Worm (Caenorhabditis elegans) whole organism, young adult: Measurements from ENCODE around the gene hrg-6.

Experiments
- B0035.1 ChIP-seq: sonication (generic microtip); optimal IDR thresholded peaks from 2 replicates; lab custom pipeline; 2016; ENCODE audit warnings: missing genetic modification characterization, mild to moderate bottlenecking, missing compliant biosample characterization, missing genotype, missing genetic modification reagents
- C06A6.2 ChIP-seq: fragments of 200-800 bp; sonication (Bioruptor generic); conservative IDR thresholded peaks from 2 replicates; pipeline ENCODE4 v1.3.6; 2022; ENCODE audit warnings: missing genetic modification characterization, missing compliant biosample characterization
- C17E4.6 ChIP-seq: fragments of 200-800 bp; sonication (Bioruptor generic); IDR thresholded peaks from 2 replicates; pipeline ENCODE4 v1.3.6; 2022; ENCODE audit warnings: missing genetic modification reagents, missing genetic modification characterization, missing compliant biosample characterization
- F39B2.1 ChIP-seq: fragments of 200-800 bp; sonication (Bioruptor generic); IDR thresholded peaks from 2 replicates; pipeline ENCODE4 v1.3.6; 2022; ENCODE audit warnings: missing genetic modification reagents, missing genetic modification characterization, missing compliant biosample characterization
- F57A8.1 ChIP-seq: fragments of 200-800 bp; sonication (Bioruptor generic); optimal IDR thresholded peaks from 2 replicates; lab custom pipeline; 2018; ENCODE audit warnings: mild to moderate bottlenecking, missing genetic modification characterization, moderate library complexity, missing compliant biosample characterization
- K11D2.4 ChIP-seq: fragments of 200-800 bp; sonication (Bioruptor generic); IDR thresholded peaks from 2 replicates; pipeline ENCODE4 v1.3.6; 2022; ENCODE audit warnings: missing genetic modification reagents, missing genetic modification characterization, missing compliant biosample characterization
- Y53G8AR.9 ChIP-seq: fragments of 200-800 bp; sonication (Bioruptor generic); conservative IDR thresholded peaks from 2 replicates; pipeline ENCODE4 v1.3.6; 2022; ENCODE audit warnings: missing genetic modification reagents, missing genetic modification characterization, missing compliant biosample characterization
- Y95B8A.8 ChIP-seq: fragments of 200-800 bp; sonication (Bioruptor generic); IDR thresholded peaks from 2 replicates; pipeline ENCODE4 v1.3.6; 2022; ENCODE audit warnings: missing genetic modification reagents, missing genetic modification characterization, missing compliant biosample characterization
- ZK185.1 ChIP-seq: sonication (generic microtip); optimal IDR thresholded peaks from 2 replicates; lab custom pipeline; 2016; ENCODE audit warnings: mild to moderate bottlenecking, missing genetic modification characterization, missing compliant biosample characterization; ENCODE audit not compliant: poor library complexity, severe bottlenecking
- akir-1 ChIP-seq: fragments of 200-800 bp; sonication (Bioruptor generic); optimal IDR thresholded peaks from 2 replicates; lab custom pipeline; 2018; ENCODE audit warnings: mild to moderate bottlenecking, missing genetic modification characterization, moderate library complexity, missing compliant biosample characterization
- ama-1 ChIP-seq, 3 experiments: fragments of 150-350 bp in 1 of 3; sonication (generic microtip) in 2 of 3; optimal IDR thresholded peaks; 2 replicates each; lab custom pipeline; 2014 to 2018; ENCODE audit warnings: missing biosample characterization in 2 of 3, missing genetic modification characterization in 2 of 3, missing genetic modification reagents in 2 of 3
- atf-7 ChIP-seq: sonication (generic microtip); optimal IDR thresholded peaks from 2 replicates; lab custom pipeline; 2017; ENCODE audit warnings: mild to moderate bottlenecking, missing genetic modification characterization, missing compliant biosample characterization
- attf-6 ChIP-seq: fragments of 200-800 bp; sonication (Bioruptor generic); IDR thresholded peaks from 2 replicates; pipeline ENCODE4 v1.3.6; 2022; ENCODE audit warnings: missing genetic modification reagents, missing genetic modification characterization, missing compliant biosample characterization
- cebp-2 ChIP-seq: fragments of 200-800 bp; sonication (Bioruptor generic); IDR thresholded peaks from 2 replicates; pipeline ENCODE4 v1.3.6; 2022; ENCODE audit warnings: missing genetic modification characterization, missing compliant biosample characterization
- ceh-40 ChIP-seq: fragments of 200-800 bp; sonication (Bioruptor generic); IDR thresholded peaks from 2 replicates; pipeline ENCODE4 v1.3.6; 2022; ENCODE audit warnings: missing genetic modification characterization, missing compliant biosample characterization
- ceh-79 ChIP-seq: sonication (generic microtip); optimal IDR thresholded peaks from 2 replicates; lab custom pipeline; 2017; ENCODE audit warnings: mild to moderate bottlenecking, missing genetic modification characterization, missing compliant biosample characterization
- die-1 ChIP-seq: sonication (generic microtip); optimal IDR thresholded peaks from 2 replicates; lab custom pipeline; 2016; ENCODE audit warnings: missing genotype, mild to moderate bottlenecking, missing genetic modification characterization, missing compliant biosample characterization
- dox-1 ChIP-seq: fragments of 200-800 bp; sonication (Bioruptor generic); IDR thresholded peaks from 2 replicates; pipeline ENCODE4 v1.3.6; 2022; ENCODE audit warnings: missing genetic modification reagents, missing genetic modification characterization, missing compliant biosample characterization
- egl-44 ChIP-seq: fragments of 200-800 bp; sonication (Bioruptor generic); IDR thresholded peaks from 2 replicates; pipeline ENCODE4 v1.3.6; 2022; ENCODE audit warnings: missing genetic modification reagents, missing genetic modification characterization, missing compliant biosample characterization
- egrh-3 ChIP-seq: fragments of 200-800 bp; sonication (Bioruptor generic); IDR thresholded peaks from 2 replicates; pipeline ENCODE4 v1.3.6; 2022; ENCODE audit warnings: missing genetic modification reagents, missing genetic modification characterization, missing compliant biosample characterization
- ekl-4 ChIP-seq: fragments of 200-800 bp; sonication (Bioruptor generic); IDR thresholded peaks from 2 replicates; pipeline ENCODE4 v1.3.6; 2022; ENCODE audit warnings: missing genetic modification reagents, missing genetic modification characterization, missing compliant biosample characterization
- gei-17 ChIP-seq: fragments of 200-800 bp; sonication (Bioruptor generic); optimal IDR thresholded peaks from 2 replicates; lab custom pipeline; 2018; ENCODE audit warnings: mild to moderate bottlenecking, missing genetic modification characterization, missing compliant biosample characterization
- hmg-1.2 ChIP-seq: fragments of 200-800 bp; sonication (Bioruptor generic); IDR thresholded peaks from 2 replicates; pipeline ENCODE4 v1.3.6; 2022; ENCODE audit warnings: missing genetic modification reagents, missing genetic modification characterization, missing compliant biosample characterization
- hsf-1 ChIP-seq: fragments of 200-800 bp; sonication (Bioruptor generic); IDR thresholded peaks from 2 replicates; pipeline ENCODE4 v1.3.6; 2022; ENCODE audit warnings: missing genetic modification reagents, missing genetic modification characterization, missing compliant biosample characterization
- let-526 ChIP-seq: fragments of 200-800 bp; sonication (Bioruptor generic); IDR thresholded peaks from 2 replicates; pipeline ENCODE4 v1.3.6; 2022; ENCODE audit warnings: missing genetic modification reagents, missing genetic modification characterization, missing compliant biosample characterization
- let-607 ChIP-seq, 2 experiments: fragments of 200-800 bp in 1 of 2; sonication (Bioruptor generic) in 1 of 2; sonication (generic microtip) in 1 of 2; optimal IDR thresholded peaks; 2 replicates each; lab custom pipeline; 2016 to 2018; ENCODE audit warnings: mild to moderate bottlenecking in 2 of 2, missing compliant biosample characterization in 2 of 2, missing genetic modification characterization in 2 of 2, moderate library complexity in 2 of 2, missing genotype in 1 of 2
- lin-26 ChIP-seq: fragments of 200-800 bp; sonication (Bioruptor generic); IDR thresholded peaks from 2 replicates; pipeline ENCODE4 v1.3.6; 2022; ENCODE audit warnings: missing genetic modification reagents, missing genetic modification characterization, missing compliant biosample characterization
- lin-54 ChIP-seq: fragments of 200-800 bp; sonication (Bioruptor generic); optimal IDR thresholded peaks from 2 replicates; lab custom pipeline; 2018; ENCODE audit warnings: mild to moderate bottlenecking, missing genetic modification characterization, missing compliant biosample characterization
- lsl-1 ChIP-seq: fragments of 200-800 bp; sonication (Bioruptor generic); optimal IDR thresholded peaks from 2 replicates; lab custom pipeline; 2018; ENCODE audit warnings: mild to moderate bottlenecking, missing genetic modification characterization, moderate library complexity, missing compliant biosample characterization
- lsy-27 ChIP-seq: sonication (generic microtip); optimal IDR thresholded peaks from 2 replicates; lab custom pipeline; 2017; ENCODE audit warnings: missing genetic modification characterization, mild to moderate bottlenecking, missing compliant biosample characterization, antibody characterized with exemption, missing genotype, borderline replicate concordance; ENCODE audit not compliant: insufficient read depth
- madf-6 ChIP-seq: fragments of 200-800 bp; sonication (Bioruptor generic); IDR thresholded peaks from 2 replicates; pipeline ENCODE4 v1.3.6; 2022; ENCODE audit warnings: missing genetic modification reagents, missing genetic modification characterization, missing compliant biosample characterization
- madf-8 ChIP-seq: fragments of 200-800 bp; sonication (Bioruptor generic); conservative IDR thresholded peaks from 2 replicates; pipeline ENCODE4 v1.3.6; 2022; ENCODE audit warnings: missing genetic modification reagents, missing genetic modification characterization, missing compliant biosample characterization
- mel-28 ChIP-seq: sonication (generic microtip); optimal IDR thresholded peaks from 2 replicates; lab custom pipeline; 2016; ENCODE audit warnings: borderline replicate concordance, mild to moderate bottlenecking, missing genetic modification characterization, missing compliant biosample characterization
- mxl-1 ChIP-seq: sonication (generic microtip); optimal IDR thresholded peaks from 2 replicates; lab custom pipeline; 2016; ENCODE audit warnings: missing genetic modification characterization, missing compliant biosample characterization
- nhr-179 ChIP-seq: sonication (generic microtip); optimal IDR thresholded peaks from 2 replicates; lab custom pipeline; 2016; ENCODE audit warnings: mild to moderate bottlenecking, missing genetic modification characterization, missing compliant biosample characterization
- nhr-90 ChIP-seq: sonication (generic microtip); optimal IDR thresholded peaks from 2 replicates; lab custom pipeline; 2016; ENCODE audit warnings: missing genotype, mild to moderate bottlenecking, missing genetic modification characterization, missing compliant biosample characterization
- sea-2 ChIP-seq: fragments of 200-800 bp; sonication (Bioruptor generic); IDR thresholded peaks from 2 replicates; pipeline ENCODE4 v1.3.6; 2022; ENCODE audit warnings: missing genetic modification characterization, missing compliant biosample characterization
- tbp1 ChIP-seq: fragments of 200-800 bp; sonication (Bioruptor generic); optimal IDR thresholded peaks from 2 replicates; lab custom pipeline; 2018; ENCODE audit warnings: mild to moderate bottlenecking, missing genetic modification characterization, missing compliant biosample characterization
- xnd-1 ChIP-seq: sonication (generic microtip); optimal IDR thresholded peaks from 2 replicates; lab custom pipeline; 2016; ENCODE audit warnings: missing genotype, missing genetic modification reagents, missing genetic modification characterization, missing compliant biosample characterization
- zfh-2 ChIP-seq: fragments of 200-800 bp; sonication (Bioruptor generic); conservative IDR thresholded peaks from 2 replicates; pipeline ENCODE4 v1.3.6; 2022; ENCODE audit warnings: missing genetic modification reagents, missing genetic modification characterization, missing compliant biosample characterization
- zim-3 ChIP-seq: sonication (generic microtip); optimal IDR thresholded peaks from 2 replicates; lab custom pipeline; 2017; ENCODE audit warnings: mild to moderate bottlenecking, missing genetic modification characterization, moderate library complexity, missing compliant biosample characterization
- ztf-18 ChIP-seq: sonication (generic microtip); optimal IDR thresholded peaks from 2 replicates; lab custom pipeline; 2016; ENCODE audit warnings: missing genotype, mild to moderate bottlenecking, missing genetic modification characterization, missing compliant biosample characterization
- ztf-22 ChIP-seq: fragments of 200-800 bp; sonication (Bioruptor generic); optimal IDR thresholded peaks from 2 replicates; lab custom pipeline; 2018; ENCODE audit warnings: mild to moderate bottlenecking, missing genetic modification characterization, moderate library complexity, missing compliant biosample characterization
- ztf-25 ChIP-seq: fragments of 200-800 bp; sonication (Bioruptor generic); IDR thresholded peaks from 2 replicates; pipeline ENCODE4 v1.3.6; 2022; ENCODE audit warnings: missing genetic modification reagents, missing genetic modification characterization, missing compliant biosample characterization
- ztf-26 ChIP-seq: sonication (generic microtip); optimal IDR thresholded peaks from 2 replicates; lab custom pipeline; 2017; ENCODE audit warnings: missing genetic modification characterization, missing compliant biosample characterization

The hrg-6 gene

DNA sequence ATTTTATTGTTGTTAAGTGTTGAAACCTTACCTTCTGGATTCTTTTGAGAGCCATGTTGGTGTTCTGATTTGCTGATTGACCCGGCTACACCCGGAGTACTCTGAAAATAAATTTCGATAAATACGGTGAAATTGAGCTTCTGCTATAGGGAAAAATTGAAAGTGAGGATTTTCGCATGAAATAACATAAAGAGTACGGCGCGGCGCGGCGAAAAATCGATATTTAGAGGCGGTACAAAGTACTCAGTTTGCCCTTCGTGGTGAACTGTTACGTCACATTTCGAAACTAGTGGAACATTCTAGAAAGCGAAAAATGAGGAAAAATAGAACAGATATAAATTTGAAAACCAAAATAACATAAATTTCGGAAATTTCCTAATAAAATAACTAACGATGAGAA lies 49.8 kb downstream of the hrg-6 start, which contains the start of gene let-70:
let-70 (minus strand) TSS at position 101 of the 400 bp plus-strand sequence.
- TF ChIP-seq ekl-4 (GFP tag; lab: Robert Waterston, UW) = no peak
- TF ChIP-seq lsl-1 (GFP tag; lab: Kevin White, UChicago) = no peak
- TF ChIP-seq cebp-2 (GFP tag; lab: Robert Waterston, UW) = 0 out of 2 replicates have a peak, but pooled peaks have one; percentile 20

DNA sequence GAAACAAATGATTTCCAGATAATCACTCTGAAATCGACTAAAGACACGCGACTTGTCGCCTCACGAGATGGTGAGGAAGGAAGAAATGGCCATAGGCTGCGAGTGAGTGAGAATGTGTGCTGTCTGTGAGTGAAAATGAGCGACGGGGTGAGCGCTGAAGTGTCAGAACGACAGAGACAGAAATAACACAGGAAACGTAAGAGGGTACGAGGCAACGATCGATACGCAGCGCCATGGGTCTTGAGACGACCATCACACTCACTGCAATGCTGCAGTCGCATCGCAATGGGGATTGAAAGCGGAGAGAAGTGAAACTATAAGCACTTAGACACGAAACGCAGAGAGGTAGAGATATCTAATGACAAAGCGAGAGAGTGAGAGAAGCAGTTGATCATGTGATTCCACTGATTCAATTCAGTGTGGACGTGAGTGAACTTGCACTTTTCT lies 50.4 kb downstream of the hrg-6 start:
- no peak for TF ChIP-seq egrh-3 (GFP tag; lab: Robert Waterston, UW)
- peak; percentile 89 for TF ChIP-seq C06A6.2 (GFP tag; lab: Robert Waterston, UW)
- TF ChIP-seq nhr-179 (tag; lab: Kevin White, UChicago) = no peak
- TF ChIP-seq mxl-1 = no peak
- no peak for TF ChIP-seq xnd-1
- peak; percentile 69 for TF ChIP-seq ztf-18 (tag; lab: Kevin White, UChicago)
- peak; percentile 81 for TF ChIP-seq ztf-26 (tag; lab: Kevin White, UChicago)
- TF ChIP-seq K11D2.4 (GFP tag; lab: Robert Waterston, UW) = peak; percentile 86; the same call in 1 of the 2 replicates
- TF ChIP-seq lin-26 (GFP tag; lab: Robert Waterston, UW) = peak; percentile 69; the same call in 1 of the 2 replicates
- TF ChIP-seq lin-54 (GFP tag; lab: Kevin White, UChicago) = peak; percentile 57
- peak; percentile 46 for TF ChIP-seq B0035.1 (tag; lab: Kevin White, UChicago)
- TF ChIP-seq madf-8 = no peak
- TF ChIP-seq lsy-27 (tag; lab: Kevin White, UChicago) = no peak
- TF ChIP-seq C17E4.6 (GFP tag; lab: Robert Waterston, UW) = 0 out of 2 replicates have a peak, but pooled peaks have one; percentile 41
- peak; percentile 44 for TF ChIP-seq zim-3 (tag; lab: Kevin White, UChicago)
- TF ChIP-seq atf-7 (tag; lab: Kevin White, UChicago) = peak; percentile 87
- TF ChIP-seq madf-6 = peak; percentile 12; the same call in 1 of the 2 replicates
- TF ChIP-seq let-526 = 0 out of 2 replicates have a peak, but pooled peaks have one; percentile 60
- peak; percentile 94 for TF ChIP-seq hmg-1.2
- peak; percentile 51 for TF ChIP-seq akir-1 (GFP tag; lab: Kevin White, UChicago)
- peak; percentile 2 for TF ChIP-seq gei-17 (GFP tag; lab: Kevin White, UChicago)
- peak; percentile 24 for TF ChIP-seq ama-1 (optimal IDR thresholded peaks at IDR 0.05; lab: Kevin White, UChicago)
- TF ChIP-seq ama-1 (GFP tag; optimal IDR thresholded peaks at IDR 0.05; lab: Kevin White, UChicago) = peak in 1 of 2 experiments; percentile 40
- 0 out of 2 replicates have a peak, but pooled peaks have one; percentile 12 for TF ChIP-seq F39B2.1 (GFP tag; lab: Robert Waterston, UW)
- TF ChIP-seq Y53G8AR.9 (GFP tag; lab: Robert Waterston, UW) = no peak
- TF ChIP-seq hsf-1 (GFP tag; lab: Robert Waterston, UW) = 0 out of 2 replicates have a peak, but pooled peaks have one; percentile 6
- peak; percentile 74 for TF ChIP-seq nhr-90 (tag; lab: Kevin White, UChicago)
- TF ChIP-seq egl-44 = peak; percentile 54; the same call in 1 of the 2 replicates
- peak; percentile 46 for TF ChIP-seq ceh-79
- TF ChIP-seq F57A8.1 (GFP tag; lab: Kevin White, UChicago) = no peak
- peak; percentile 85 to 87 for TF ChIP-seq let-607 (tag; optimal IDR thresholded peaks at IDR 0.05; lab: Kevin White, UChicago)
- TF ChIP-seq ZK185.1 = peak; percentile 91
- TF ChIP-seq attf-6 (GFP tag; lab: Robert Waterston, UW) = peak; percentile 13; the same call in 1 of the 2 replicates
- peak; percentile 81 for TF ChIP-seq ztf-22 (GFP tag; lab: Kevin White, UChicago)
- TF ChIP-seq dox-1 (GFP tag; lab: Robert Waterston, UW) = peak; percentile 83
- no peak for TF ChIP-seq sea-2 (GFP tag; lab: Robert Waterston, UW)
- TF ChIP-seq ztf-25 (GFP tag; lab: Robert Waterston, UW) = 0 out of 2 replicates have a peak, but pooled peaks have one; percentile 26
- TF ChIP-seq die-1 (tag; lab: Kevin White, UChicago) = peak; percentile 70
- TF ChIP-seq zfh-2 (GFP tag; lab: Robert Waterston, UW) = peak; percentile 95
- TF ChIP-seq ceh-40 = no peak
- TF ChIP-seq Y95B8A.8 = peak; percentile 54; the same call in 1 of the 2 replicates
- peak; percentile 65 for TF ChIP-seq tbp1 (GFP tag; lab: Kevin White, UChicago)
- TF ChIP-seq mel-28 = peak; percentile 65
